Fruit fly (Drosophila melanogaster) whole organism, embryonic: ENCODE data around the gene CG44037.

Source experiments
- Awh ChIP-seq: fragments of 200-800 bp; sonication (Bioruptor generic); IDR thresholded peaks from 2 replicates; pipeline ENCODE4, ENCODE4 v1.3.6; 2022; ENCODE audit warnings: missing biosample characterization, missing genetic modification characterization
- BEAF-32 ChIP-seq: fragments of 200-800 bp; sonication (Bioruptor generic); optimal IDR thresholded peaks from 3 replicates; lab custom pipeline; 2017; ENCODE audit warnings: missing biosample characterization, missing genetic modification characterization, mild to moderate bottlenecking, moderate library complexity, missing genetic modification reagents
- Bdp1 ChIP-seq: fragments of 200-800 bp; sonication (Bioruptor generic); optimal IDR thresholded peaks from 3 replicates; lab custom pipeline; 2016; ENCODE audit warnings: missing biosample characterization, missing genetic modification characterization
- Bgb ChIP-seq: fragments of 200-800 bp; sonication (Bioruptor generic); IDR thresholded peaks from 2 replicates; pipeline ENCODE4 v1.3.6; 2022; ENCODE audit warnings: missing biosample characterization, missing genetic modification characterization; ENCODE audit not compliant: partially characterized antibody
- BtbVII ChIP-seq: fragments of 200-800 bp; sonication (Bioruptor generic); optimal IDR thresholded peaks from 3 replicates; lab custom pipeline; 2017; ENCODE audit warnings: missing biosample characterization, mild to moderate bottlenecking, missing genetic modification characterization
- CG11247 ChIP-seq: fragments of 200-800 bp; sonication (Bioruptor generic); IDR thresholded peaks from 2 replicates; pipeline ENCODE4 v1.3.6; 2022; ENCODE audit warnings: missing biosample characterization, missing genetic modification characterization
- CG15269 ChIP-seq: fragments of 200-800 bp; sonication (Bioruptor generic); optimal IDR thresholded peaks from 2 replicates; lab custom pipeline; 2018; ENCODE audit warnings: missing biosample characterization, mild to moderate bottlenecking, missing genetic modification characterization, moderate library complexity
- CG17568 ChIP-seq: fragments of 200-800 bp; sonication (Bioruptor generic); optimal IDR thresholded peaks from 2 replicates; lab custom pipeline; 2018; ENCODE audit warnings: missing biosample characterization, mild to moderate bottlenecking, missing genetic modification characterization, moderate library complexity
- CG18764 ChIP-seq: fragments of 200-800 bp; sonication (Bioruptor generic); optimal IDR thresholded peaks from 3 replicates; lab custom pipeline; 2016; ENCODE audit warnings: missing biosample characterization, missing genetic modification characterization
- CG2129 ChIP-seq: fragments of 200-800 bp; sonication (Bioruptor generic); IDR thresholded peaks from 2 replicates; pipeline ENCODE4 v1.3.6; 2022; ENCODE audit warnings: missing biosample characterization, missing genetic modification characterization; ENCODE audit not compliant: partially characterized antibody
- CG30431 ChIP-seq: fragments of 200-800 bp; sonication (Bioruptor generic); optimal IDR thresholded peaks from 2 replicates; lab custom pipeline; 2017; ENCODE audit warnings: missing biosample characterization, missing genetic modification characterization
- CG3726 ChIP-seq: fragments of 200-800 bp; sonication (Bioruptor generic); IDR thresholded peaks from 3 replicates; pipeline ENCODE4, ENCODE4 v1.3.6; 2022; ENCODE audit warnings: missing biosample characterization, missing genetic modification characterization
- CG4328 ChIP-seq: fragments of 200-800 bp; sonication (Bioruptor generic); optimal IDR thresholded peaks from 3 replicates; lab custom pipeline; 2017; ENCODE audit warnings: missing biosample characterization, missing genetic modification reagents, missing genetic modification characterization
- CG6765 ChIP-seq: fragments of 200-800 bp; sonication (Bioruptor generic); optimal IDR thresholded peaks from 3 replicates; lab custom pipeline; 2017; ENCODE audit warnings: missing biosample characterization, mild to moderate bottlenecking, missing genetic modification characterization
- CG6791 ChIP-seq: fragments of 200-800 bp; sonication (Bioruptor generic); IDR thresholded peaks from 3 replicates; pipeline ENCODE4 v1.3.6; 2022; ENCODE audit warnings: missing biosample characterization, missing genetic modification characterization; ENCODE audit not compliant: partially characterized antibody
- CG8089 ChIP-seq: fragments of 200-800 bp; sonication (Bioruptor generic); optimal IDR thresholded peaks from 3 replicates; lab custom pipeline; 2016; ENCODE audit warnings: missing biosample characterization, missing genetic modification characterization
- CG8290 ChIP-seq, 3 experiments: fragments of 200-800 bp; sonication (Bioruptor generic); optimal IDR thresholded peaks; 2 replicates each; lab custom pipeline; 2016 to 2019; ENCODE audit warnings: missing biosample characterization in 3 of 3, missing genetic modification characterization in 3 of 3, mild to moderate bottlenecking in 2 of 3, moderate library complexity in 1 of 3
- CTCF ChIP-seq: fragments of 200-800 bp; sonication (Bioruptor generic); optimal IDR thresholded peaks from 2 replicates; lab custom pipeline; 2017; ENCODE audit warnings: missing biosample characterization, mild to moderate bottlenecking, missing genetic modification characterization, moderate library complexity
- CkIIα-i1 ChIP-seq: fragments of 200-800 bp; sonication (Bioruptor generic); IDR thresholded peaks from 2 replicates; pipeline ENCODE4 v1.3.6; 2022; ENCODE audit warnings: missing biosample characterization, missing genetic modification characterization
- CoRest ChIP-seq: fragments of 200-800 bp; sonication (Bioruptor generic); optimal IDR thresholded peaks from 3 replicates; lab custom pipeline; 2018; ENCODE audit warnings: missing biosample characterization, mild to moderate bottlenecking, missing genetic modification characterization, moderate library complexity
- Dfd ChIP-seq, 2 experiments: fragments of >200 bp; optimal IDR thresholded peaks; 2 replicates each; lab custom pipeline; 2017; ENCODE audit warnings: missing biosample characterization in 2 of 2, missing genetic modification characterization in 2 of 2
- Ets97D ChIP-seq: fragments of 200-800 bp; sonication (Bioruptor generic); optimal IDR thresholded peaks from 3 replicates; lab custom pipeline; 2016; ENCODE audit warnings: missing biosample characterization, missing genetic modification characterization
- H2.0 ChIP-seq: fragments of 200-800 bp; sonication (Bioruptor generic); IDR thresholded peaks from 2 replicates; pipeline ENCODE4 v1.3.6; 2022; ENCODE audit warnings: missing biosample characterization, missing genetic modification characterization
- Hand ChIP-seq: fragments of 200-800 bp; sonication (Bioruptor generic); optimal IDR thresholded peaks from 2 replicates; lab custom pipeline; 2017; ENCODE audit warnings: mild to moderate bottlenecking, missing biosample characterization, missing genetic modification reagents, missing genetic modification characterization
- HmgD ChIP-seq: fragments of 200-800 bp; sonication (Bioruptor generic); optimal IDR thresholded peaks from 3 replicates; lab custom pipeline; 2016; ENCODE audit warnings: missing biosample characterization, missing genetic modification characterization
- Hmx ChIP-seq: fragments of 200-800 bp; sonication (Bioruptor generic); optimal IDR thresholded peaks from 2 replicates; lab custom pipeline; 2016; ENCODE audit warnings: missing biosample characterization, missing genetic modification characterization
- NC2β ChIP-seq: fragments of 200-800 bp; sonication (Bioruptor generic); optimal IDR thresholded peaks from 2 replicates; lab custom pipeline; 2016; ENCODE audit warnings: missing biosample characterization, missing genetic modification characterization
- Oli ChIP-seq: fragments of 200-800 bp; sonication (Bioruptor generic); optimal IDR thresholded peaks from 2 replicates; lab custom pipeline; 2018; ENCODE audit warnings: missing biosample characterization, mild to moderate bottlenecking, missing genetic modification characterization, moderate library complexity
- Ptx1 ChIP-seq: fragments of 200-800 bp; sonication (Bioruptor generic); IDR thresholded peaks from 2 replicates; pipeline ENCODE4 v1.3.6; 2022; ENCODE audit warnings: missing biosample characterization, missing genetic modification characterization
- TFAM ChIP-seq: fragments of 200-800 bp; sonication (Bioruptor generic); optimal IDR thresholded peaks from 2 replicates; lab custom pipeline; 2017; ENCODE audit warnings: missing biosample characterization, missing genetic modification characterization, inconsistent platforms
- ab ChIP-seq: fragments of 200-800 bp; sonication (Bioruptor generic); optimal IDR thresholded peaks from 2 replicates; lab custom pipeline; 2016; ENCODE audit warnings: missing biosample characterization, missing genetic modification characterization
- cg ChIP-seq: fragments of 200-800 bp; sonication (Bioruptor generic); optimal IDR thresholded peaks from 3 replicates; lab custom pipeline; 2019; ENCODE audit warnings: missing biosample characterization, mild to moderate bottlenecking, missing genetic modification characterization, moderate library complexity
- danr ChIP-seq: fragments of 200-800 bp; sonication (Bioruptor generic); IDR thresholded peaks from 2 replicates; pipeline ENCODE4 v1.3.6; 2022; ENCODE audit warnings: missing biosample characterization, missing genetic modification characterization
- emc ChIP-seq: fragments of 200-800 bp; sonication (Bioruptor generic); optimal IDR thresholded peaks from 2 replicates; lab custom pipeline; 2016; ENCODE audit warnings: missing biosample characterization, missing genetic modification characterization
- en ChIP-seq: fragments of 200-800 bp; sonication (Bioruptor generic); optimal IDR thresholded peaks from 2 replicates; lab custom pipeline; 2016; ENCODE audit warnings: missing biosample characterization, missing genetic modification characterization
- fd3F ChIP-seq: fragments of 200-800 bp; sonication (Bioruptor generic); optimal IDR thresholded peaks from 2 replicates; lab custom pipeline; 2018; ENCODE audit warnings: missing biosample characterization, mild to moderate bottlenecking, missing genetic modification characterization, moderate library complexity
- kah ChIP-seq: fragments of 200-800 bp; sonication (Bioruptor generic); optimal IDR thresholded peaks from 2 replicates; lab custom pipeline; 2018; ENCODE audit warnings: missing biosample characterization, mild to moderate bottlenecking, missing genetic modification characterization
- lilli ChIP-seq: fragments of 200-800 bp; sonication (Bioruptor generic); optimal IDR thresholded peaks from 3 replicates; lab custom pipeline; 2016; ENCODE audit warnings: missing biosample characterization, missing genetic modification characterization
- nmo ChIP-seq: fragments of 200-800 bp; sonication (Bioruptor generic); optimal IDR thresholded peaks from 2 replicates; lab custom pipeline; 2018; ENCODE audit warnings: missing biosample characterization, mild to moderate bottlenecking, missing genetic modification characterization, moderate library complexity
- oc ChIP-seq: fragments of 200-800 bp; sonication (Bioruptor generic); optimal IDR thresholded peaks from 2 replicates; lab custom pipeline; 2018; ENCODE audit warnings: missing biosample characterization, mild to moderate bottlenecking, missing genetic modification characterization, moderate library complexity
- p53 ChIP-seq: fragments of 200-800 bp; sonication (Bioruptor generic); optimal IDR thresholded peaks from 2 replicates; lab custom pipeline; 2016; ENCODE audit warnings: missing biosample characterization, missing genetic modification characterization
- pnt ChIP-seq: fragments of 200-800 bp; sonication (Bioruptor generic); optimal IDR thresholded peaks from 3 replicates; lab custom pipeline; 2016; ENCODE audit warnings: missing biosample characterization, missing genetic modification characterization
- psq ChIP-seq: fragments of 200-800 bp; sonication (Bioruptor generic); optimal IDR thresholded peaks from 2 replicates; lab custom pipeline; 2017; ENCODE audit warnings: missing biosample characterization, missing genetic modification characterization
- ssp ChIP-seq: fragments of 200-800 bp; sonication (Bioruptor generic); IDR thresholded peaks from 2 replicates; pipeline ENCODE4 v1.3.6; 2022; ENCODE audit warnings: missing biosample characterization, missing genetic modification characterization
- stwl ChIP-seq: fragments of 200-800 bp; sonication (Bioruptor generic); optimal IDR thresholded peaks from 3 replicates; lab custom pipeline; 2018; ENCODE audit warnings: missing biosample characterization, mild to moderate bottlenecking, missing genetic modification characterization, moderate library complexity
- usp ChIP-seq: fragments of >200 bp; optimal IDR thresholded peaks from 2 replicates; lab custom pipeline; 2017; ENCODE audit warnings: missing biosample characterization, missing genetic modification characterization
- wor ChIP-seq: fragments of 200-800 bp; sonication (Bioruptor generic); IDR thresholded peaks from 2 replicates; pipeline ENCODE4 v1.3.6; 2022; ENCODE audit warnings: missing biosample characterization, missing genetic modification characterization
- zen2 ChIP-seq: fragments of 200-800 bp; sonication (Bioruptor generic); IDR thresholded peaks from 3 replicates; pipeline ENCODE4 v1.3.6; 2022; ENCODE audit warnings: missing biosample characterization, missing genetic modification characterization; ENCODE audit not compliant: partially characterized antibody

Gene CG44037

dm6 chr3R:12222093-12222492, 36.4 kb upstream of the CG44037 start, which contains the start of gene Rsbp15 (continued):
- TF ChIP-seq fd3F (no peak), psq (GFP tag; lab: Kevin White, UChicago) (no peak), Hand (no peak), CG30431 (GFP tag; lab: Kevin White, UChicago) (no peak), TFAM (GFP tag; lab: Kevin White, UChicago) (no peak), nmo (no peak), Dfd (GFP tag; optimal IDR thresholded peaks at IDR 0.05; lab: Kevin White, UChicago) (no peak), CoRest (no peak), cg (GFP tag; lab: Kevin White, UChicago) (no peak), p53 (no peak), CTCF (peak; percentile 98), CG17568 (GFP tag; lab: Kevin White, UChicago) (no peak), wor (GFP tag; lab: Robert Waterston, UW) (no peak), pnt (GFP tag; lab: Kevin White, UChicago) (peak; percentile 11), BEAF-32 (GFP tag; lab: Kevin White, UChicago) (no peak), CG18764 (no peak), CG6791 (GFP tag; lab: Robert Waterston, UW) (peak; percentile 45; the same call in 2 of the 3 replicates), CG15269 (tag; lab: Kevin White, UChicago) (no peak), NC2β (GFP tag; lab: Kevin White, UChicago) (no peak), CG11247 (peak; percentile 8; the same call in 1 of the 2 replicates), Awh (GFP tag; lab: Robert Waterston, UW) (no peak), CG8089 (no peak), Oli (tag; lab: Kevin White, UChicago) (no peak), CG4328 (GFP tag; lab: Kevin White, UChicago) (no peak), HmgD (peak; percentile 23), CG6765 (no peak), ssp (GFP tag; lab: Robert Waterston, UW) (no peak), CG3726 (no peak), Bgb (GFP tag; lab: Robert Waterston, UW) (peak; percentile 72), Ets97D (peak; percentile 1), CkIIα-i1 (no peak), emc (GFP tag; lab: Kevin White, UChicago) (no peak), kah (no peak), en (GFP tag; lab: Kevin White, UChicago) (no peak), stwl (tag; lab: Kevin White, UChicago) (peak; percentile 38), H2.0 (no peak), lilli (GFP tag; lab: Kevin White, UChicago) (no peak)

- TF ChIP-seq CG2129 (GFP tag; lab: Robert Waterston, UW) (no peak), zen2 (no peak), oc (no peak), Bdp1 (GFP tag; lab: Kevin White, UChicago) (no peak), Bgb (GFP tag; lab: Robert Waterston, UW) (no peak), CG8290 (GFP tag; optimal IDR thresholded peaks at IDR 0.05; lab: Kevin White, UChicago) (no peak), CG8290 (tag; optimal IDR thresholded peaks at IDR 0.05; lab: Kevin White, UChicago) (no peak), Hmx (no peak), ab (no peak), danr (GFP tag; lab: Robert Waterston, UW) (no peak), Ptx1 (no peak), usp (GFP tag; lab: Kevin White, UChicago) (no peak), BtbVII (GFP tag; lab: Kevin White, UChicago) (no peak)
- TF ChIP-seq, all 482 proteins: peak for 0
These were observed 33.6 kb upstream of the CG44037 start, which contains the start of gene CG17404 for dm6 chr3R:12224919-12225318. Gene CG17404, minus strand, starts transcription at chr3R:12225019.
